Fruit fly (Drosophila melanogaster): ENCODE results near the gene Adgf-A.

DNA sequence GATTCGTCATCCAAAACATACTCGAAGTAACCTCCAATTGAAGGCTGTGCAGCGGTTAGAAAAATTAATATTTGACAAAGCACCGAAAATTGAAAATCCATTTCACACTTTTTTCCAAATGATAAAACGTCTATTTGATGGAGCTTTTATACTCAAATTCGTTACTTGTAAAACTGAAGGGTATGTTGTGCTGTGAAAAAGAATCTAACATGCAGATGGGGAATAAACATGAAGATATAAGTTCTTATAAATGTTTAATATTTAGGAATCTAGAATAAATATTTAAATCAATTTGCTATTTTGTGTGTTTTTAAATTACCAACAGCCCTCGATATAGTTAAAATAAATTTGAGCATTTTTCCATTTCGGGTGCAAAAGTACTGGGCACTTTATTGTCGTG lies 44.2 kb downstream of the Adgf-A start, which contains the start of gene CheB74a:
- TF ChIP-seq CG8478 (optimal IDR thresholded peaks at IDR 0.05) (no peak), CTCF (optimal IDR thresholded peaks at IDR 0.05) (no peak)
